Fruit fly (Drosophila melanogaster): ENCODE data around the gene CG42814.

CG42814 gene

dm6 chr3R:27223012-27223411, 6.3 kb downstream of the CG42814 start:
- TF ChIP-seq Snoo (tag; optimal IDR thresholded peaks at IDR 0.05) (no peak), Pif1B (GFP tag; optimal IDR thresholded peaks at IDR 0.05) (no peak), CG15710 (tag; optimal IDR thresholded peaks at IDR 0.05) (no peak), gl (tag; optimal IDR thresholded peaks at IDR 0.05) (no peak), CG9948 (tag; optimal IDR thresholded peaks at IDR 0.05) (no peak), EcR (GFP tag; optimal IDR thresholded peaks at IDR 0.05) (no peak), Pif1A (GFP tag; optimal IDR thresholded peaks at IDR 0.05) (no peak)

- TF ChIP-seq gl (tag; optimal IDR thresholded peaks at IDR 0.05) (peak; percentile 28), Pif1A (GFP tag; optimal IDR thresholded peaks at IDR 0.05) (peak; percentile 39), CG8159 (tag; optimal IDR thresholded peaks at IDR 0.05) (peak; percentile 71), Snoo (tag; optimal IDR thresholded peaks at IDR 0.05) (peak; percentile 20), CG34367 (tag; optimal IDR thresholded peaks at IDR 0.05) (peak; percentile 48), EcR (GFP tag; optimal IDR thresholded peaks at IDR 0.05) (peak; percentile 52), CG10348 (GFP tag; IDR thresholded peaks at IDR 0.05) (no peak), CG4496 (GFP tag; IDR thresholded peaks at IDR 0.05) (no peak), CG17806 (tag; optimal IDR thresholded peaks at IDR 0.05) (peak; percentile 59), CG8301 (tag; optimal IDR thresholded peaks at IDR 0.05) (no peak), CG9948 (tag; optimal IDR thresholded peaks at IDR 0.05) (peak; percentile 37), CG15710 (tag; optimal IDR thresholded peaks at IDR 0.05) (peak; percentile 72)
Measured at dm6 chr3R:27222013-27222673, 7.1 kb downstream of the CG42814 start.

- TF ChIP-seq CG8301 (tag; optimal IDR thresholded peaks at IDR 0.05) (peak; percentile 7), Pif1B (GFP tag; optimal IDR thresholded peaks at IDR 0.05) (no peak), CG15710 (tag; optimal IDR thresholded peaks at IDR 0.05) (no peak), CG32121 (GFP tag; IDR thresholded peaks at IDR 0.05) (no peak), Snoo (tag; optimal IDR thresholded peaks at IDR 0.05) (no peak), CG14655 (GFP tag; optimal IDR thresholded peaks at IDR 0.05) (peak; percentile 41)
Measured at dm6 chr3R:27220829-27221463, 8.3 kb downstream of the CG42814 start.

DNA sequence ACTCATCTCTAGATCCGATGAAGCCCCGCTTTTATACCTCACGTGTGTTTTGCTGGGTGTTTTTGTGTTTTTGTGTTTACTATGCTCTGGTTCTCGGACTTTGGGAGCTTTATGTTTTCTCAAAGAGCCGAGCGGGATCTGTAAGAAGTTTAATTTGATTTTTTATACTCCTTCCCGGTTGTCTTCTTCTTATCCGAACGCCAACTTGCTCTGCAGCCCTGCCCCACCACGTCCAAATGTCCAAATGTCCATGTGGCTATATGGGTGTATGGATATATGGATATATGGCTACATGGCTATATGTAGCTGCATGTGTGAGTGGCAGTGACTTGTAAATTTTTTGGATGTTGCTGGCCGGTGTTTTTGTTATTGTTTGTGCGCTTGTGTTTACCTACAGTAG, 10.5 kb downstream of the CG42814 start:
- peak; percentile 50 for TF ChIP-seq EcR (GFP tag; optimal IDR thresholded peaks at IDR 0.05)
- TF ChIP-seq CG13204 (GFP tag; optimal IDR thresholded peaks at IDR 0.05) = peak; percentile 36
- no peak for TF ChIP-seq CG15710 (tag; optimal IDR thresholded peaks at IDR 0.05)

DNA sequence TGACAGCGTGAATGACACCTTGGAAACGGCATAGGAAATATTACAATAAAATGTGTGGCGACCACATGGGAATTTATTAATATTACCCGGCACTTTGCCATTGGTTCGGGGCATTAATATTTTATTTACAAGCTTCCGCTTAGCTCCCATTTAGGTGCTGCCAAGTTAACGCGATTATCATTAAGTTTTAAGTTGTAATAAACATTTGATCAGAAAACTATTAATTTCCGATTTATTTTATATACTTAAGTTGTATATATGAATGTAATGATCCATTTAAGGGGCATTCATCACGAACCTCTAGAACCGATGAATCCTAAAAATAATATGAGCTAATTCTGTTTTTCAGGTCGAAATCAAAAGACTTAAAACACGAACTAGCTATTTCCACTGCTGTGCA, 11.0 kb downstream of the CG42814 start:
- TF ChIP-seq Pif1A (GFP tag; optimal IDR thresholded peaks at IDR 0.05) (no peak), CG8159 (tag; optimal IDR thresholded peaks at IDR 0.05) (peak; percentile 8), Ets98B (GFP tag; IDR thresholded peaks at IDR 0.05) (no peak)

DNA sequence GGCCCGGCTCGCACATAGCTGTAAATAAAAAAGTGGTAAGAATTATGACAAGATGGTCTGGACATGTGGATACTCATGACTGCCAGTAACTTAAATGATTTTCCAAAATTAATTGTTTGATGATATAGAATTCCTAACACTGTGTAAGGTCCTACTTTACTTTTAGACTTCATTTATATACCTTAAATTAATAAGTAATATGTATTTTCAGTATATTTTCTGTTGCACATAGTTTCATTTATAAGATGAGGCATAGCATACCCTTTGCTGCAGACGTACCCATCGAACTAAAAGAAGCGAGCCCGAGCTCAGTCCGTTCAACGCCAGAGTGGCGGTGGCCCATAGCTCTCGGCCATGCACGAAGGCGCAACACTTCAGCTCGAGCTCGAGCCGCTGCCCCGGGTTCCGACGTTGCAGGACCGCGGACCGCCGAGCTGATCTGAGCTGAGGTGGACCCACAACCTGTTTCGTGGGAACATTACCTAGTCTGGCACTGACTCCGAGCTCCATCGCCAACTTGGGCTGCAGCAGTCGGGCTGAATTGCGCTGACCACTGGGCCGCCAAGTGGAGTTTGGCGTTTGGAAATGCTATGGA, 11.7 kb downstream of the CG42814 start:
- peak; percentile 62 for TF ChIP-seq D1 (tag; optimal IDR thresholded peaks at IDR 0.05)
- TF ChIP-seq CG12605 (GFP tag; IDR thresholded peaks at IDR 0.05) = no peak
- TF ChIP-seq CG8301 (tag; optimal IDR thresholded peaks at IDR 0.05) = peak; percentile 71
- TF ChIP-seq EcR (GFP tag; optimal IDR thresholded peaks at IDR 0.05) = peak; percentile 46
- TF ChIP-seq CG17806 (tag; optimal IDR thresholded peaks at IDR 0.05) = peak; percentile 77
- peak; percentile 90 for TF ChIP-seq CG13204 (GFP tag; optimal IDR thresholded peaks at IDR 0.05)
- TF ChIP-seq gl (tag; optimal IDR thresholded peaks at IDR 0.05) = no peak
- peak; percentile 71 for TF ChIP-seq CG15710 (tag; optimal IDR thresholded peaks at IDR 0.05)
- TF ChIP-seq Pif1A (GFP tag; optimal IDR thresholded peaks at IDR 0.05) = peak; percentile 62
- TF ChIP-seq CG4496 (GFP tag; IDR thresholded peaks at IDR 0.05) = 0 out of 3 replicates have a peak, but pooled peaks have one; percentile 55
- TF ChIP-seq CG10348 (GFP tag; IDR thresholded peaks at IDR 0.05) = no peak
- TF ChIP-seq CG14655 (GFP tag; optimal IDR thresholded peaks at IDR 0.05) = peak; percentile 80
- peak; percentile 68 for TF ChIP-seq Snoo (tag; optimal IDR thresholded peaks at IDR 0.05)
- no peak for TF ChIP-seq fd96Ca (GFP tag; IDR thresholded peaks at IDR 0.05)
- TF ChIP-seq Ets98B (GFP tag; IDR thresholded peaks at IDR 0.05) = no peak
- TF ChIP-seq CG32121 (GFP tag; IDR thresholded peaks at IDR 0.05) = peak; percentile 61
- peak; percentile 47 for TF ChIP-seq Pif1B (GFP tag; optimal IDR thresholded peaks at IDR 0.05)
- TF ChIP-seq rn (GFP tag; IDR thresholded peaks at IDR 0.05) = no peak
- TF ChIP-seq CG8159 (tag; optimal IDR thresholded peaks at IDR 0.05) = peak; percentile 79
- peak; percentile 70 for TF ChIP-seq CG9948 (tag; optimal IDR thresholded peaks at IDR 0.05)
- TF ChIP-seq CG34367 (tag; optimal IDR thresholded peaks at IDR 0.05) = peak; percentile 63

dm6 chr3R:27214949-27215348, 14.3 kb downstream of the CG42814 start:
- TF ChIP-seq CG14655 (GFP tag; optimal IDR thresholded peaks at IDR 0.05) (peak; percentile 14), CG15710 (tag; optimal IDR thresholded peaks at IDR 0.05) (no peak), fd96Ca (GFP tag; IDR thresholded peaks at IDR 0.05) (no peak), CG12605 (GFP tag; IDR thresholded peaks at IDR 0.05) (no peak), Snoo (tag; optimal IDR thresholded peaks at IDR 0.05) (no peak), CG17806 (tag; optimal IDR thresholded peaks at IDR 0.05) (no peak), CG32121 (GFP tag; IDR thresholded peaks at IDR 0.05) (no peak)

Data from whole organism, pupa.